Fruit fly (Drosophila melanogaster) whole organism, wandering third instar larva: ENCODE results near the gene RpS28a.

ENCODE experiments used
- dl ChIP-seq, 2 experiments: fragments of 175-275, 200-275 bp in 1 of 2; fragments of 200-275 bp in 1 of 2; sonication (Bioruptor generic); optimal IDR thresholded peaks; lab custom pipeline; 2018; ENCODE audit warnings: mild to moderate bottlenecking in 2 of 2, missing biosample characterization in 2 of 2, missing genetic modification characterization in 2 of 2, moderate library complexity in 2 of 2; ENCODE audit not compliant: partially characterized antibody in 2 of 2, insufficient read depth in 1 of 2
- psq ChIP-seq: fragments of 200-800 bp; sonication (Bioruptor generic); optimal IDR thresholded peaks from 3 replicates; lab custom pipeline; 2017; ENCODE audit warnings: missing biosample characterization, mild to moderate bottlenecking, missing genetic modification characterization, moderate library complexity
- rgr ChIP-seq: fragments of 200-800 bp; sonication (Bioruptor generic); optimal IDR thresholded peaks from 3 replicates; lab custom pipeline; 2016; ENCODE audit warnings: missing biosample characterization, mild to moderate bottlenecking, missing genetic modification characterization
- woc ChIP-seq: sonication (Bioruptor generic); optimal IDR thresholded peaks from 2 replicates; lab custom pipeline; 2016; ENCODE audit warnings: missing biosample characterization, mild to moderate bottlenecking, missing genetic modification characterization

- no peak for TF ChIP-seq dl (GFP tag; optimal IDR thresholded peaks at IDR 0.05; lab: Kevin White, UChicago; ENCODE audit: insufficient read depth in 1 of 2, partially characterized antibody in 2 of 2)
- no peak for TF ChIP-seq woc (GFP tag; lab: Kevin White, UChicago)
- TF ChIP-seq psq (GFP tag; lab: Kevin White, UChicago) = no peak
- no peak for TF ChIP-seq rgr (GFP tag; lab: Kevin White, UChicago)
Observed at dm6 chr3R:30059944-30060343, 37.5 kb upstream of the RpS28a start.
